Worm (Caenorhabditis elegans) whole organism, late embryonic: ENCODE measurements around the gene F38E11.9.

Source experiments
- K02D7.2 ChIP-seq: sonication (generic microtip); optimal IDR thresholded peaks from 2 replicates; lab custom pipeline; 2017; ENCODE audit warnings: mild to moderate bottlenecking, missing genetic modification characterization, missing compliant biosample characterization
- K09A11.1 ChIP-seq: sonication (generic microtip); optimal IDR thresholded peaks from 2 replicates; lab custom pipeline; 2017; ENCODE audit warnings: antibody characterized with exemption, mild to moderate bottlenecking, missing genetic modification characterization, missing compliant biosample characterization; ENCODE audit not compliant: insufficient read depth
- ahr-1 ChIP-seq: sonication (generic microtip); optimal IDR thresholded peaks from 2 replicates; lab custom pipeline; 2016; ENCODE audit warnings: missing genetic modification characterization, missing compliant biosample characterization
- ceh-14 ChIP-seq: sonication (generic microtip); optimal IDR thresholded peaks from 2 replicates; lab custom pipeline; 2016; ENCODE audit warnings: missing genotype, missing genetic modification characterization, missing compliant biosample characterization
- ceh-18 ChIP-seq: sonication (generic microtip); optimal IDR thresholded peaks from 2 replicates; lab custom pipeline; 2016; ENCODE audit warnings: missing genetic modification characterization, missing compliant biosample characterization
- ceh-19 ChIP-seq: fragments of 200-800 bp; sonication (Bioruptor generic); optimal IDR thresholded peaks from 2 replicates; lab custom pipeline; 2018; ENCODE audit warnings: mild to moderate bottlenecking, missing genetic modification characterization, missing compliant biosample characterization
- ceh-2 ChIP-seq: sonication (generic microtip); optimal IDR thresholded peaks from 2 replicates; lab custom pipeline; 2016; ENCODE audit warnings: missing genotype, missing genetic modification characterization, missing compliant biosample characterization
- ceh-22 ChIP-seq: sonication (generic microtip); optimal IDR thresholded peaks from 2 replicates; lab custom pipeline; 2017; ENCODE audit warnings: missing biosample characterization, missing genetic modification characterization
- ceh-30 ChIP-seq: fragments of 150-350 bp; optimal IDR thresholded peaks from 2 replicates; lab custom pipeline; 2014; ENCODE audit warnings: missing biosample characterization, missing genetic modification characterization
- ceh-9 ChIP-seq: sonication (generic microtip); optimal IDR thresholded peaks from 2 replicates; lab custom pipeline; 2016; ENCODE audit warnings: mild to moderate bottlenecking, missing genetic modification characterization, inconsistent platforms, missing compliant biosample characterization
- che-1 ChIP-seq: sonication (generic microtip); optimal IDR thresholded peaks from 2 replicates; lab custom pipeline; 2016; ENCODE audit warnings: mild to moderate bottlenecking, missing genetic modification characterization, missing compliant biosample characterization
- dmd-4 ChIP-seq: sonication (generic microtip); optimal IDR thresholded peaks from 2 replicates; lab custom pipeline; 2016; ENCODE audit warnings: borderline replicate concordance, missing genetic modification characterization, missing compliant biosample characterization
- dve-1 ChIP-seq: sonication (generic microtip); optimal IDR thresholded peaks from 2 replicates; lab custom pipeline; 2017; ENCODE audit warnings: antibody characterized with exemption, mild to moderate bottlenecking, missing genetic modification characterization, missing compliant biosample characterization
- ets-4 ChIP-seq: sonication (generic microtip); optimal IDR thresholded peaks from 2 replicates; lab custom pipeline; 2016; ENCODE audit warnings: missing genetic modification characterization, missing compliant biosample characterization
- fax-1 ChIP-seq: sonication (generic microtip); optimal IDR thresholded peaks from 2 replicates; lab custom pipeline; 2016; ENCODE audit warnings: missing genotype, missing genetic modification characterization, missing compliant biosample characterization
- fkh-6 ChIP-seq: sonication (generic microtip); optimal IDR thresholded peaks from 2 replicates; lab custom pipeline; 2016; ENCODE audit warnings: missing genetic modification characterization, missing compliant biosample characterization
- gmeb-2 ChIP-seq: sonication (generic microtip); optimal IDR thresholded peaks from 2 replicates; lab custom pipeline; 2016; ENCODE audit warnings: missing genetic modification characterization, inconsistent platforms, missing compliant biosample characterization
- hlh-13 ChIP-seq: fragments of 200-800 bp; sonication (Bioruptor generic); optimal IDR thresholded peaks from 2 replicates; lab custom pipeline; 2018; ENCODE audit warnings: mild to moderate bottlenecking, missing genetic modification characterization, missing compliant biosample characterization
- hlh-15 ChIP-seq: sonication (generic microtip); optimal IDR thresholded peaks from 2 replicates; lab custom pipeline; 2016; ENCODE audit warnings: missing genetic modification characterization, missing compliant biosample characterization
- hlh-8 ChIP-seq: sonication (generic microtip); optimal IDR thresholded peaks from 2 replicates; lab custom pipeline; 2016; ENCODE audit warnings: missing genotype, missing genetic modification characterization, missing compliant biosample characterization
- lim-6 ChIP-seq: sonication (generic microtip); optimal IDR thresholded peaks from 2 replicates; lab custom pipeline; 2016; ENCODE audit warnings: missing genetic modification characterization, missing compliant biosample characterization
- lin-11 ChIP-seq: fragments of 200-800 bp; sonication (Bioruptor generic); optimal IDR thresholded peaks from 2 replicates; lab custom pipeline; 2018; ENCODE audit warnings: mild to moderate bottlenecking, missing genetic modification characterization, missing compliant biosample characterization
- madf-2 ChIP-seq: sonication (generic microtip); optimal IDR thresholded peaks from 2 replicates; lab custom pipeline; 2017; ENCODE audit warnings: missing genetic modification characterization, missing compliant biosample characterization
- mec-3 ChIP-seq: sonication (generic microtip); optimal IDR thresholded peaks from 2 replicates; lab custom pipeline; 2016; ENCODE audit warnings: borderline replicate concordance, missing genetic modification characterization, missing compliant biosample characterization
- pat-9 ChIP-seq: fragments of 200-800 bp; sonication (Bioruptor generic); optimal IDR thresholded peaks from 2 replicates; lab custom pipeline; 2018; ENCODE audit warnings: mild to moderate bottlenecking, missing genetic modification characterization, moderate library complexity, missing compliant biosample characterization
- pax-1 ChIP-seq: fragments of 150-350 bp; optimal IDR thresholded peaks from 2 replicates; lab custom pipeline; 2014; ENCODE audit warnings: missing biosample characterization, missing genetic modification characterization
- pha-4 ChIP-seq: fragments of 150-350 bp; optimal IDR thresholded peaks from 2 replicates; lab custom pipeline; 2018; ENCODE audit warnings: missing biosample characterization, missing genetic modification reagents, missing genetic modification characterization
- pros-1 ChIP-seq: fragments of 150-350 bp; optimal IDR thresholded peaks from 2 replicates; lab custom pipeline; 2014; ENCODE audit warnings: missing biosample characterization, missing genetic modification reagents, missing genetic modification characterization
- ref-2 ChIP-seq: sonication (generic microtip); optimal IDR thresholded peaks from 2 replicates; lab custom pipeline; 2016; ENCODE audit warnings: missing genetic modification characterization, missing compliant biosample characterization
- rnt-1 ChIP-seq: sonication (generic microtip); optimal IDR thresholded peaks from 2 replicates; lab custom pipeline; 2016; ENCODE audit warnings: missing genetic modification characterization, missing compliant biosample characterization
- sox-4 ChIP-seq: sonication (generic microtip); optimal IDR thresholded peaks from 2 replicates; lab custom pipeline; 2017; ENCODE audit warnings: mild to moderate bottlenecking, missing genetic modification characterization, inconsistent platforms, missing compliant biosample characterization
- syd-9 ChIP-seq: sonication (generic microtip); optimal IDR thresholded peaks from 2 replicates; lab custom pipeline; 2016; ENCODE audit warnings: mild to moderate bottlenecking, missing genetic modification characterization, moderate library complexity, missing compliant biosample characterization
- tbx-2 ChIP-seq: sonication (generic microtip); optimal IDR thresholded peaks from 2 replicates; lab custom pipeline; 2016; ENCODE audit warnings: missing genetic modification characterization, missing compliant biosample characterization
- tbx-7 ChIP-seq: sonication (generic microtip); optimal IDR thresholded peaks from 2 replicates; lab custom pipeline; 2016; ENCODE audit warnings: missing genotype, missing genetic modification characterization, missing compliant biosample characterization
- unc-42 ChIP-seq: sonication (generic microtip); optimal IDR thresholded peaks from 2 replicates; lab custom pipeline; 2016; ENCODE audit warnings: missing genotype, missing genetic modification characterization, missing compliant biosample characterization
- ztf-16 ChIP-seq: sonication (generic microtip); optimal IDR thresholded peaks from 2 replicates; lab custom pipeline; 2017; ENCODE audit warnings: missing genetic modification characterization, missing compliant biosample characterization

Gene F38E11.9

DNA sequence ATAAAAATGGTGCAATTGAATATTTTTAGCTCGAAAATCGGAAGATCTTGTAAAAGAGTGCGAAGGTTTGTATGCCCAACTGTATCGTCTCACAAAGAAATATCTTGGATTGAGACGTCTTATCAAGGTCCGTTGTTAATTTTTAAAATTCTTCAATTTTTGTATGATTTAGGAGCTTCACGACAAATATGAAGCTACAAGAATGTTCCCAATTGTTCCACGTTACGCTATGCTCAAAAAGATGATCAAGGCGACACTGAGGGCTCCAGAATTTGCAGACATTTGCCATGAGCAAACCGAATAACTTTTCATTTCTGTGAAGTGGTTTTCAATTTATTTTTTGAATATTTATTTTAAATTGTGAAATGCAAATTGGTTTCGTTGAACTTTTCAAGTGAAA is 5.1 kb downstream of the F38E11.9 start:
- no peak for TF ChIP-seq pros-1 (tag; lab: Kevin White, UChicago)
- TF ChIP-seq ahr-1 (tag; lab: Kevin White, UChicago), result no peak
- TF ChIP-seq mec-3 (tag; lab: Kevin White, UChicago), result no peak
- no peak for TF ChIP-seq ref-2
- TF ChIP-seq dmd-4 (tag; lab: Kevin White, UChicago), result no peak
- TF ChIP-seq ceh-9 (tag; lab: Kevin White, UChicago), result no peak
- no peak for TF ChIP-seq madf-2 (tag; lab: Kevin White, UChicago)
- TF ChIP-seq ceh-30, result no peak
- TF ChIP-seq tbx-7 (tag; lab: Kevin White, UChicago), result no peak
- no peak for TF ChIP-seq fax-1 (tag; lab: Kevin White, UChicago)
- no peak for TF ChIP-seq gmeb-2 (tag; lab: Kevin White, UChicago)
- TF ChIP-seq lim-6 (tag; lab: Kevin White, UChicago), result no peak
- no peak for TF ChIP-seq ceh-19 (GFP tag; lab: Kevin White, UChicago)
- no peak for TF ChIP-seq ceh-2 (tag; lab: Kevin White, UChicago)
- no peak for TF ChIP-seq K02D7.2 (tag; lab: Kevin White, UChicago)
- TF ChIP-seq sox-4 (tag; lab: Kevin White, UChicago), result no peak
- TF ChIP-seq tbx-2, result no peak
- TF ChIP-seq ceh-14, result no peak
- no peak for TF ChIP-seq hlh-15 (tag; lab: Kevin White, UChicago)
- no peak for TF ChIP-seq hlh-8 (tag; lab: Kevin White, UChicago)
- TF ChIP-seq, all 69 proteins: peak for 0

DNA sequence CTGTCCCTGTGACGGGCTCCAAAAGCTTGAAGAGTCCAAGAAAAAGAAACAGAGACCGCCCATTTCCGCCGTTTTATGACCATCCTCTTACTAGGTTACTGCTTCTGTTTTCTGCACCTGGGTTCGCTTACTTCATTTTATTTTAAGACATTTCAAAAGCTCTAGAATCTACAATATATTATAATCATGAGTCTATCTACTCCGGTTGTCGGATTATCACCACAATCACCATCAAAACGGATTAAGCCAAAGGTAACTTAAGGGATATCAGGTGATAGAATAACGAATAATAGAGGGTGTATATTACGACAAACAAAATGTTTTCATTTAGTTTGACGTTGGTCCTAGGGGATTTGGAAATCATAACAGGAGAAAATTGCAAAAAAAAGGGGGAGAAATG is 11.5 kb downstream of the F38E11.9 start:
- TF ChIP-seq dve-1 (tag; lab: Kevin White, UChicago) (no peak), lim-6 (tag; lab: Kevin White, UChicago) (no peak), K02D7.2 (tag; lab: Kevin White, UChicago) (no peak), syd-9 (tag; lab: Kevin White, UChicago) (no peak), pha-4 (no peak), ztf-16 (no peak), tbx-2 (no peak), che-1 (tag; lab: Kevin White, UChicago) (no peak), rnt-1 (tag; lab: Kevin White, UChicago) (no peak), fkh-6 (no peak), K09A11.1 (tag; lab: Kevin White, UChicago) (no peak), ets-4 (no peak), ceh-9 (tag; lab: Kevin White, UChicago) (no peak), lin-11 (tag; lab: Kevin White, UChicago) (no peak)
- TF ChIP-seq, all 69 proteins: peak for 0

DNA sequence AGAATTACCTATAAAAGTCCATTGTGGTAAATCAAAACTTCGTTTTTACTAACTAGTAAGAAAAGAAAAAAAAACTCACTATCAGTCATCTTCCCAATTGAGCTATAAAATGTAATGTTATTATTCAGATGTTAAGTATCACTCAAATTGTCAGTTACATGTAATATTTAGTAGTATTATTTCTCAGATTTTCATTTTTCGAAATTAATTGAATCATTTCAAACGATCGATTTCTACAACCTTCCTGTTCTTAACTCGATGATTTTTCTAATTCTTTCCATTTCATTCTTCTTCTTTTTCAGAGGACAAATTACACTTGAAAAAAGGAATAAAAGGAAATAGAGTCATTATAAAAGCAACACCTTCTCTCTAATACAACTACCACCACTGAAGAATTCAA is 15.9 kb downstream of the F38E11.9 start, which contains the start of gene F59B8.1:
Gene F59B8.1, plus strand, starts transcription at position 301 of the 400 bp plus-strand sequence.
- no peak for TF ChIP-seq hlh-15 (tag; lab: Kevin White, UChicago)
- no peak for TF ChIP-seq pax-1 (tag; lab: Kevin White, UChicago)
- TF ChIP-seq hlh-13, result no peak
- no peak for TF ChIP-seq pros-1 (tag; lab: Kevin White, UChicago)
- TF ChIP-seq rnt-1 (tag; lab: Kevin White, UChicago), result no peak
- no peak for TF ChIP-seq ceh-2 (tag; lab: Kevin White, UChicago)
- TF ChIP-seq ceh-22, result no peak
- no peak for TF ChIP-seq ceh-9 (tag; lab: Kevin White, UChicago)
- TF ChIP-seq unc-42 (tag; lab: Kevin White, UChicago), result no peak
- TF ChIP-seq pat-9 (tag; lab: Kevin White, UChicago), result no peak
- no peak for TF ChIP-seq syd-9 (tag; lab: Kevin White, UChicago)
- TF ChIP-seq, all 69 proteins: peak for 0

DNA sequence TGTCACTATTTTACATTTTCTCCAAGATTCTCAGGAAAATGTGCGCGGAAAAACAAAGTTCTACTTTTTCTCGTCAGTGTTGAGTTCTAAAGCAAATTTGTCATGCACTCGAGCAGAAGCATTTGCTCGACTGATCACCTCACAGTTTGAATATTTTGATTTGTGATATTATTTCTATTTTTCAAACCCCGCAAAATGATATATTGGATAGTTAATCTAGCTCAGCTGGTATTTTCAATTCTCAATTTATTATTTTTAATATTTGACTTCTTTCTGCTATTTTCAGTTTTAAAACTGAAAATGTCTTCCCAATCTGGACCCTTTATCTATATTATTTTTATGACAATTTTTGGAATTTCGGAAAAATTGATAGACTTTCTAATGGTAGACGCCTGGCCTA is 20.7 kb downstream of the F38E11.9 start, which contains the start of gene srxa-2:
Gene srxa-2, plus strand, starts transcription at position 301 of the 400 bp plus-strand sequence.
- TF ChIP-seq K02D7.2 (tag; lab: Kevin White, UChicago) (no peak), rnt-1 (tag; lab: Kevin White, UChicago) (no peak), tbx-7 (tag; lab: Kevin White, UChicago) (no peak), ceh-18 (tag; lab: Kevin White, UChicago) (no peak), hlh-13 (no peak)
